Worm (Caenorhabditis elegans) whole organism, L4 larva: ENCODE measurements around the gene polg-1.

ENCODE experiments used
- F37D6.2 ChIP-seq: sonication (generic microtip); optimal IDR thresholded peaks from 2 replicates; lab custom pipeline; 2016; ENCODE audit warnings: mild to moderate bottlenecking, missing genetic modification characterization, missing compliant biosample characterization
- F49E8.2 ChIP-seq: sonication (generic microtip); optimal IDR thresholded peaks from 2 replicates; lab custom pipeline; 2016; ENCODE audit warnings: missing compliant biosample characterization, mild to moderate bottlenecking, missing genetic modification characterization, borderline replicate concordance
- aha-1 ChIP-seq: fragments of 150-350 bp; peaks from one replicate; lab custom pipeline; 2014; ENCODE audit warnings: missing biosample characterization, missing genetic modification characterization
- aly-2 ChIP-seq: sonication (generic microtip); optimal IDR thresholded peaks from 2 replicates; lab custom pipeline; 2018; ENCODE audit warnings: missing biosample characterization, missing genetic modification characterization
- ama-1 ChIP-seq: fragments of 150-350 bp; optimal IDR thresholded peaks from 2 replicates; lab custom pipeline; 2014; ENCODE audit warnings: inconsistent platforms, mixed read lengths
- arid-1 ChIP-seq: fragments of 200-800 bp; sonication (Bioruptor generic); conservative IDR thresholded peaks from 2 replicates; pipeline ENCODE4 v1.3.6; 2022; ENCODE audit warnings: missing genetic modification reagents, missing genetic modification characterization, missing compliant biosample characterization
- fos-1 ChIP-seq: fragments of 150-350 bp; optimal IDR thresholded peaks from 2 replicates; lab custom pipeline; 2014; ENCODE audit warnings: missing biosample characterization, missing genetic modification characterization
- jun-1 ChIP-seq: fragments of 150-350 bp; optimal IDR thresholded peaks from 2 replicates; lab custom pipeline; 2014; ENCODE audit warnings: missing biosample characterization, missing genetic modification reagents, missing genetic modification characterization
- lin-15B ChIP-seq: fragments of 150-350 bp; sonication (generic microtip); optimal IDR thresholded peaks from 3 replicates; lab custom pipeline; 2014; ENCODE audit warnings: missing biosample characterization, missing genetic modification characterization
- mep-1 ChIP-seq: fragments of 150-350 bp; sonication (generic microtip); optimal IDR thresholded peaks from 3 replicates; lab custom pipeline; 2014; ENCODE audit warnings: missing biosample characterization, missing genetic modification characterization
- nhr-10 ChIP-seq: fragments of 150-350 bp; optimal IDR thresholded peaks from 2 replicates; lab custom pipeline; 2014; ENCODE audit warnings: missing biosample characterization, missing genetic modification characterization
- pqm-1 ChIP-seq: sonication (generic microtip); optimal IDR thresholded peaks from 2 replicates; lab custom pipeline; 2017; ENCODE audit warnings: missing biosample characterization, missing genetic modification characterization
- rbr-2 ChIP-seq: sonication (generic microtip); optimal IDR thresholded peaks from 2 replicates; lab custom pipeline; 2016; ENCODE audit warnings: missing genotype, missing genetic modification characterization, missing compliant biosample characterization
- zfp-3 ChIP-seq: fragments of 200-800 bp; sonication (Bioruptor generic); conservative IDR thresholded peaks from 2 replicates; pipeline ENCODE4 v1.3.6; 2022; ENCODE audit warnings: missing genetic modification reagents, missing genetic modification characterization, missing compliant biosample characterization

ce11 chrII:12199209-12199608 lies 553 bp downstream of the polg-1 start:
- TF ChIP-seq aha-1 (tag; lab: Kevin White, UChicago), result no peak
- TF ChIP-seq rbr-2 (tag; lab: Kevin White, UChicago), result no peak
- no peak for TF ChIP-seq arid-1 (GFP tag; lab: Robert Waterston, UW)
- TF ChIP-seq F37D6.2 (tag; lab: Kevin White, UChicago), result no peak
- no peak for TF ChIP-seq lin-15B (tag; lab: Kevin White, UChicago)
- TF ChIP-seq aly-2, result no peak
- no peak for TF ChIP-seq mep-1 (tag; lab: Kevin White, UChicago)
- TF ChIP-seq fos-1 (tag; lab: Kevin White, UChicago), result no peak
- TF ChIP-seq ama-1 (lab: Kevin White, UChicago), result no peak
- TF ChIP-seq jun-1 (tag; lab: Kevin White, UChicago), result no peak
- TF ChIP-seq zfp-3 (GFP tag; lab: Robert Waterston, UW), result no peak
- TF ChIP-seq nhr-10 (tag; lab: Kevin White, UChicago), result no peak
- no peak for TF ChIP-seq F49E8.2 (tag; lab: Kevin White, UChicago)
- no peak for TF ChIP-seq pqm-1 (tag; lab: Kevin White, UChicago)
